Fruit fly (Drosophila melanogaster) whole organism, wandering third instar larva: ENCODE measurements around the gene sing.

Experiments used
- psq ChIP-seq: fragments of 200-800 bp; sonication (Bioruptor generic); optimal IDR thresholded peaks from 3 replicates; lab custom pipeline; 2017; ENCODE audit warnings: missing biosample characterization, mild to moderate bottlenecking, missing genetic modification characterization, moderate library complexity
- tai ChIP-seq: sonication (Bioruptor generic); optimal IDR thresholded peaks from 2 replicates; lab custom pipeline; 2016; ENCODE audit warnings: missing biosample characterization, missing genetic modification characterization

- no peak for TF ChIP-seq psq (GFP tag; lab: Kevin White, UChicago)
- no peak for TF ChIP-seq tai (GFP tag; lab: Kevin White, UChicago)
Measured at dm6 chrX:16721168-16721567, 42.1 kb downstream of the sing start, which contains the start of the genes CG32572 and CG34325.
